Worm (Caenorhabditis elegans) whole organism, late embryonic: ENCODE results near the gene hal-3.

ENCODE experiments used
- C38D4.7 ChIP-seq: fragments of 200-800 bp; sonication (Bioruptor generic); optimal IDR thresholded peaks from 2 replicates; lab custom pipeline; 2018; ENCODE audit warnings: mild to moderate bottlenecking, missing genetic modification characterization, moderate library complexity, missing compliant biosample characterization
- F13H6.1 ChIP-seq: sonication (generic microtip); optimal IDR thresholded peaks from 2 replicates; lab custom pipeline; 2016; ENCODE audit warnings: missing genetic modification characterization, missing compliant biosample characterization
- K09A11.1 ChIP-seq: sonication (generic microtip); optimal IDR thresholded peaks from 2 replicates; lab custom pipeline; 2017; ENCODE audit warnings: antibody characterized with exemption, mild to moderate bottlenecking, missing genetic modification characterization, missing compliant biosample characterization; ENCODE audit not compliant: insufficient read depth
- T23F11.4 ChIP-seq: fragments of 200-800 bp; sonication (Bioruptor generic); optimal IDR thresholded peaks from 2 replicates; lab custom pipeline; 2018; ENCODE audit warnings: mild to moderate bottlenecking, missing genetic modification characterization, missing compliant biosample characterization
- ama-1 ChIP-seq: fragments of 150-350 bp; optimal IDR thresholded peaks from 2 replicates; lab custom pipeline; 2014
- ceh-31 ChIP-seq: sonication (generic microtip); optimal IDR thresholded peaks from 2 replicates; lab custom pipeline; 2016; ENCODE audit warnings: missing genetic modification characterization, missing compliant biosample characterization
- ceh-34 ChIP-seq: sonication (generic microtip); optimal IDR thresholded peaks from 2 replicates; lab custom pipeline; 2016; ENCODE audit warnings: mild to moderate bottlenecking, missing genetic modification characterization, missing compliant biosample characterization
- ceh-48 ChIP-seq: sonication (generic microtip); optimal IDR thresholded peaks from 2 replicates; lab custom pipeline; 2016; ENCODE audit warnings: missing genetic modification characterization, inconsistent platforms, missing compliant biosample characterization
- ceh-6 ChIP-seq: fragments of 200-800 bp; sonication (Bioruptor generic); optimal IDR thresholded peaks from 2 replicates; lab custom pipeline; 2018; ENCODE audit warnings: mild to moderate bottlenecking, missing genetic modification characterization, missing compliant biosample characterization
- ceh-9 ChIP-seq: sonication (generic microtip); optimal IDR thresholded peaks from 2 replicates; lab custom pipeline; 2016; ENCODE audit warnings: mild to moderate bottlenecking, missing genetic modification characterization, inconsistent platforms, missing compliant biosample characterization
- che-1 ChIP-seq: sonication (generic microtip); optimal IDR thresholded peaks from 2 replicates; lab custom pipeline; 2016; ENCODE audit warnings: mild to moderate bottlenecking, missing genetic modification characterization, missing compliant biosample characterization
- dmd-4 ChIP-seq: sonication (generic microtip); optimal IDR thresholded peaks from 2 replicates; lab custom pipeline; 2016; ENCODE audit warnings: borderline replicate concordance, missing genetic modification characterization, missing compliant biosample characterization
- dve-1 ChIP-seq: sonication (generic microtip); optimal IDR thresholded peaks from 2 replicates; lab custom pipeline; 2017; ENCODE audit warnings: antibody characterized with exemption, mild to moderate bottlenecking, missing genetic modification characterization, missing compliant biosample characterization
- elt-2 ChIP-seq: sonication (generic microtip); optimal IDR thresholded peaks from 2 replicates; lab custom pipeline; 2016; ENCODE audit warnings: missing genetic modification reagents, missing genetic modification characterization, missing compliant biosample characterization
- eyg-1 ChIP-seq: sonication (generic microtip); optimal IDR thresholded peaks from 2 replicates; lab custom pipeline; 2016; ENCODE audit warnings: missing genotype, missing genetic modification characterization, missing compliant biosample characterization
- fkh-10 ChIP-seq: fragments of 150-350 bp; optimal IDR thresholded peaks from 2 replicates; lab custom pipeline; 2014; ENCODE audit warnings: missing biosample characterization, missing genetic modification reagents, missing genetic modification characterization
- hlh-13 ChIP-seq: fragments of 200-800 bp; sonication (Bioruptor generic); optimal IDR thresholded peaks from 2 replicates; lab custom pipeline; 2018; ENCODE audit warnings: mild to moderate bottlenecking, missing genetic modification characterization, missing compliant biosample characterization
- hlh-15 ChIP-seq: sonication (generic microtip); optimal IDR thresholded peaks from 2 replicates; lab custom pipeline; 2016; ENCODE audit warnings: missing genetic modification characterization, missing compliant biosample characterization
- hlh-30 ChIP-seq: sonication (generic microtip); optimal IDR thresholded peaks from 2 replicates; lab custom pipeline; 2017; ENCODE audit warnings: antibody characterized with exemption, missing genetic modification characterization, missing compliant biosample characterization; ENCODE audit not compliant: insufficient read depth
- hlh-8 ChIP-seq: sonication (generic microtip); optimal IDR thresholded peaks from 2 replicates; lab custom pipeline; 2016; ENCODE audit warnings: missing genotype, missing genetic modification characterization, missing compliant biosample characterization
- lim-6 ChIP-seq: sonication (generic microtip); optimal IDR thresholded peaks from 2 replicates; lab custom pipeline; 2016; ENCODE audit warnings: missing genetic modification characterization, missing compliant biosample characterization
- lin-11 ChIP-seq: fragments of 200-800 bp; sonication (Bioruptor generic); optimal IDR thresholded peaks from 2 replicates; lab custom pipeline; 2018; ENCODE audit warnings: mild to moderate bottlenecking, missing genetic modification characterization, missing compliant biosample characterization
- madf-2 ChIP-seq: sonication (generic microtip); optimal IDR thresholded peaks from 2 replicates; lab custom pipeline; 2017; ENCODE audit warnings: missing genetic modification characterization, missing compliant biosample characterization
- mec-3 ChIP-seq: sonication (generic microtip); optimal IDR thresholded peaks from 2 replicates; lab custom pipeline; 2016; ENCODE audit warnings: borderline replicate concordance, missing genetic modification characterization, missing compliant biosample characterization
- nfya-1 ChIP-seq: sonication (generic microtip); optimal IDR thresholded peaks from 2 replicates; lab custom pipeline; 2017; ENCODE audit warnings: missing genetic modification characterization, mild to moderate bottlenecking, missing compliant biosample characterization, antibody characterized with exemption, moderate library complexity
- nhr-11 ChIP-seq: fragments of 150-350 bp; optimal IDR thresholded peaks from 2 replicates; lab custom pipeline; 2014; ENCODE audit warnings: missing biosample characterization, missing genetic modification characterization
- npax-4 ChIP-seq: sonication (generic microtip); optimal IDR thresholded peaks from 2 replicates; lab custom pipeline; 2016; ENCODE audit warnings: missing genetic modification characterization, missing compliant biosample characterization
- odd-2 ChIP-seq: sonication (generic microtip); optimal IDR thresholded peaks from 2 replicates; lab custom pipeline; 2017; ENCODE audit warnings: antibody characterized with exemption, mild to moderate bottlenecking, missing genetic modification characterization, missing compliant biosample characterization
- pag-3 ChIP-seq: sonication (generic microtip); optimal IDR thresholded peaks from 2 replicates; lab custom pipeline; 2016; ENCODE audit warnings: missing compliant biosample characterization, missing genetic modification characterization, borderline replicate concordance
- pat-9 ChIP-seq: fragments of 200-800 bp; sonication (Bioruptor generic); optimal IDR thresholded peaks from 2 replicates; lab custom pipeline; 2018; ENCODE audit warnings: mild to moderate bottlenecking, missing genetic modification characterization, moderate library complexity, missing compliant biosample characterization
- pax-1 ChIP-seq: fragments of 150-350 bp; optimal IDR thresholded peaks from 2 replicates; lab custom pipeline; 2014; ENCODE audit warnings: missing biosample characterization, missing genetic modification characterization
- pha-4 ChIP-seq: fragments of 150-350 bp; optimal IDR thresholded peaks from 2 replicates; lab custom pipeline; 2018; ENCODE audit warnings: missing biosample characterization, missing genetic modification reagents, missing genetic modification characterization
- rnt-1 ChIP-seq: sonication (generic microtip); optimal IDR thresholded peaks from 2 replicates; lab custom pipeline; 2016; ENCODE audit warnings: missing genetic modification characterization, missing compliant biosample characterization
- sox-2 ChIP-seq: fragments of 200-800 bp; sonication (Bioruptor generic); IDR thresholded peaks from 2 replicates; pipeline ENCODE4 v1.3.6; 2022; ENCODE audit warnings: missing genetic modification reagents, missing genetic modification characterization, missing compliant biosample characterization
- sox-4 ChIP-seq: sonication (generic microtip); optimal IDR thresholded peaks from 2 replicates; lab custom pipeline; 2017; ENCODE audit warnings: mild to moderate bottlenecking, missing genetic modification characterization, inconsistent platforms, missing compliant biosample characterization
- syd-9 ChIP-seq: sonication (generic microtip); optimal IDR thresholded peaks from 2 replicates; lab custom pipeline; 2016; ENCODE audit warnings: mild to moderate bottlenecking, missing genetic modification characterization, moderate library complexity, missing compliant biosample characterization
- tbx-7 ChIP-seq: sonication (generic microtip); optimal IDR thresholded peaks from 2 replicates; lab custom pipeline; 2016; ENCODE audit warnings: missing genotype, missing genetic modification characterization, missing compliant biosample characterization
- unc-55 ChIP-seq: sonication (generic microtip); optimal IDR thresholded peaks from 2 replicates; lab custom pipeline; 2017; ENCODE audit warnings: missing biosample characterization, missing genetic modification reagents, missing genetic modification characterization
- unc-86 ChIP-seq: sonication (generic microtip); optimal IDR thresholded peaks from 2 replicates; lab custom pipeline; 2016; ENCODE audit warnings: missing genetic modification characterization, missing compliant biosample characterization
- ztf-16 ChIP-seq: sonication (generic microtip); optimal IDR thresholded peaks from 2 replicates; lab custom pipeline; 2017; ENCODE audit warnings: missing genetic modification characterization, missing compliant biosample characterization

hal-3 gene

DNA sequence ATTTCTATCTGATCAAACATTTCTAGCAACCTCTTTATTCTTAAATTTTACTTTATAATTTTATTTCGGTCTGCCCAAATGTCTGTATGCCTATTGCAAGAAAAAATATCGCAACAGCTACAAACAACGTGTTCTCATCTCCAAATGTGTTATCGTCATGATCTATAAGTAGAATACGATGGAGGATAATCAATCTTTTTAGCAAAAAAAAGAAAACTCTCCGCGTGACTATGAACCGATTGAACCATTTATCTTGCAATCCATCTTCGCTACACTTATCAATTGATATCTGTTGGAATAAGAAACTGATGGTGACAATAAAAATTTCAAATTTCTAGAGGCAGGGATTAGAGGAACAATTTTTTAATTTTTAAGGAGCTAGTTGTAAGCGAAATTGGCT lies 11.0 kb downstream of the hal-3 start:
- no peak for TF ChIP-seq T23F11.4
- TF ChIP-seq eyg-1 (tag; lab: Kevin White, UChicago): no peak
- no peak for TF ChIP-seq sox-2 (GFP tag; lab: Robert Waterston, UW)
- TF ChIP-seq che-1 (tag; lab: Kevin White, UChicago): no peak
- TF ChIP-seq dve-1 (tag; lab: Kevin White, UChicago): no peak
- no peak for TF ChIP-seq ceh-9
- no peak for TF ChIP-seq hlh-13
- no peak for TF ChIP-seq unc-55 (GFP tag; lab: Kevin White, UChicago)
- no peak for TF ChIP-seq hlh-8 (tag; lab: Kevin White, UChicago)
- TF ChIP-seq ceh-6 (GFP tag; lab: Kevin White, UChicago): no peak
- TF ChIP-seq hlh-30: no peak
- no peak for TF ChIP-seq C38D4.7
- no peak for TF ChIP-seq odd-2 (tag; lab: Kevin White, UChicago)
- TF ChIP-seq pag-3 (tag; lab: Kevin White, UChicago): no peak
- TF ChIP-seq tbx-7 (tag; lab: Kevin White, UChicago): no peak
- no peak for TF ChIP-seq rnt-1 (tag; lab: Kevin White, UChicago)
- TF ChIP-seq ama-1: no peak
- no peak for TF ChIP-seq ztf-16 (tag; lab: Kevin White, UChicago)
- no peak for TF ChIP-seq ceh-34

ce11 chrII:9605336-9605735 lies 11.6 kb downstream of the hal-3 start, which contains the start of gene nhr-19:
nhr-19 (minus strand) TSS chrII:9605526.
- TF ChIP-seq F13H6.1 (tag; lab: Kevin White, UChicago) (no peak), pax-1 (tag; lab: Kevin White, UChicago) (no peak), lin-11 (tag; lab: Kevin White, UChicago) (no peak), lim-6 (tag; lab: Kevin White, UChicago) (no peak), syd-9 (tag; lab: Kevin White, UChicago) (no peak), ceh-6 (GFP tag; lab: Kevin White, UChicago) (no peak), pat-9 (tag; lab: Kevin White, UChicago) (no peak), fkh-10 (GFP tag; lab: Kevin White, UChicago) (no peak), tbx-7 (tag; lab: Kevin White, UChicago) (no peak), hlh-30 (no peak), hlh-15 (tag; lab: Kevin White, UChicago) (no peak), sox-4 (tag; lab: Kevin White, UChicago) (no peak), K09A11.1 (tag; lab: Kevin White, UChicago) (no peak), npax-4 (tag; lab: Kevin White, UChicago) (no peak), ama-1 (no peak), nfya-1 (tag; lab: Kevin White, UChicago) (no peak), eyg-1 (tag; lab: Kevin White, UChicago) (no peak)

- no peak for TF ChIP-seq unc-86 (tag; lab: Kevin White, UChicago)
- no peak for TF ChIP-seq hlh-8 (tag; lab: Kevin White, UChicago)
- no peak for TF ChIP-seq hlh-15 (tag; lab: Kevin White, UChicago)
- TF ChIP-seq dmd-4 (tag; lab: Kevin White, UChicago): no peak
- no peak for TF ChIP-seq nhr-11 (tag; lab: Kevin White, UChicago)
- no peak for TF ChIP-seq ceh-31
- TF ChIP-seq hlh-30: no peak
- no peak for TF ChIP-seq odd-2 (tag; lab: Kevin White, UChicago)
- TF ChIP-seq mec-3: no peak
Observed at ce11 chrII:9604685-9605084, 12.2 kb downstream of the hal-3 start.

DNA sequence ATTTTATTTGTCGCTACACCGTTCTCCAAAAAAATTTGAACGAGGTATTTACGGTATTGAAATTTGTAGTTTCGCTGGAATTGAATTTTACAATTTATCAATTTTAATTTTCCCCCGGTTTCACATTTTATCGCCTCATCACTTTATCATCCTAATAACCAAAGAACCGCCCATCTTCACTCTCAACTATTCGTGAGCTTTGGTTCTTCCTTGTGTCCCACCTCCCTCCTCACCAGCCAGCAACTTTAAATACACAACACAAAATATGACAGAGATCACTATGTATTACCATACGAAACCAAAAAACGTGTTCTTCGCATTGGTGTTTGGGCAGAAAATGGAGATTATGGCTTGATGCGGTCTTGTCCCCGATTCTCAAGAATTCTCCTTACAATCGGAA lies 12.9 kb downstream of the hal-3 start:
- TF ChIP-seq elt-2 (tag; lab: Kevin White, UChicago) (no peak), pha-4 (tag; lab: Kevin White, UChicago) (no peak), unc-86 (tag; lab: Kevin White, UChicago) (no peak), ama-1 (no peak), ceh-48 (tag; lab: Kevin White, UChicago) (no peak), madf-2 (tag; lab: Kevin White, UChicago) (no peak), pat-9 (tag; lab: Kevin White, UChicago) (no peak), hlh-15 (tag; lab: Kevin White, UChicago) (no peak)
